Worm (Caenorhabditis elegans): Measurements from ENCODE around the gene C17G10.13.
"Not testable (repeated sequence)": the region's sequence is repeated elsewhere in the genome, so short reads cannot be mapped to it uniquely, and the experiment has no call there.

The C17G10.13 gene

ce11 chrII:5541685-5542084 is 47.9 kb downstream of the C17G10.13 start, which contains the start of gene C17C3.24:
Gene C17C3.24, minus strand, starts transcription at chrII:5541785.
- TF ChIP-seq elt-1 (tag; optimal IDR thresholded peaks at IDR 0.05) (no peak), R02D3.7 (tag; optimal IDR thresholded peaks at IDR 0.05) (no peak), hmg-11 (tag; optimal IDR thresholded peaks at IDR 0.05) (no peak), tbx-2 (tag; optimal IDR thresholded peaks at IDR 0.05) (no peak), fkh-2 (tag; optimal IDR thresholded peaks at IDR 0.05) (no peak), ceh-9 (tag; optimal IDR thresholded peaks at IDR 0.05) (no peak)

- not testable (repeated sequence) for TF ChIP-seq snpc-4 (tag; optimal IDR thresholded peaks at IDR 0.05); egl-5 (tag; optimal IDR thresholded peaks at IDR 0.05); nfya-1 (tag; optimal IDR thresholded peaks at IDR 0.05; ENCODE audit: insufficient read depth)
Observed at ce11 chrII:5540113-5540512, 49.5 kb downstream of the C17G10.13 start, which contains the start of gene hlh-27. Gene hlh-27, minus strand, starts transcription at chrII:5540213.
